Worm (Caenorhabditis elegans): ENCODE measurements around the gene ymel-1.

ce11 chrIII:10423906-10424305, 8.0 kb downstream of the ymel-1 start, which contains the start of gene M03C11.6:
- TF ChIP-seq zag-1 (tag; optimal IDR thresholded peaks at IDR 0.05), result no peak
- no peak for TF ChIP-seq egl-27 (tag; optimal IDR thresholded peaks at IDR 0.05)
- TF ChIP-seq snpc-4 (tag; optimal IDR thresholded peaks at IDR 0.05), result no peak
- no peak for TF ChIP-seq lin-39 (tag; optimal IDR thresholded peaks at IDR 0.05)
- TF ChIP-seq nhr-76 (tag; optimal IDR thresholded peaks at IDR 0.05), result no peak

Measured in whole organism, L3 larva.